Fruit fly (Drosophila melanogaster) whole organism, embryonic: Measurements from ENCODE around the gene fau.

Source experiments
- Antp ChIP-seq: fragments of 200-800 bp; sonication (Bioruptor generic); optimal IDR thresholded peaks from 3 replicates; lab custom pipeline; 2016; ENCODE audit warnings: missing biosample characterization, missing genetic modification characterization
- Asciz ChIP-seq: fragments of 200-800 bp; sonication (Bioruptor generic); optimal IDR thresholded peaks from 2 replicates; lab custom pipeline; 2017; ENCODE audit warnings: missing biosample characterization, mild to moderate bottlenecking, missing genetic modification characterization, missing genetic modification reagents
- Atf3 ChIP-seq: fragments of 200-800 bp; sonication (Bioruptor generic); optimal IDR thresholded peaks from 3 replicates; lab custom pipeline; 2016; ENCODE audit warnings: missing biosample characterization, missing genetic modification characterization
- BEAF-32 ChIP-seq: fragments of 200-800 bp; sonication (Bioruptor generic); optimal IDR thresholded peaks from 3 replicates; lab custom pipeline; 2017; ENCODE audit warnings: missing biosample characterization, missing genetic modification characterization, mild to moderate bottlenecking, moderate library complexity, missing genetic modification reagents
- CG10321 ChIP-seq: fragments of 200-800 bp; sonication (Bioruptor generic); IDR thresholded peaks from 2 replicates; pipeline ENCODE4 v1.3.6; 2022; ENCODE audit warnings: missing biosample characterization, missing genetic modification characterization
- CG11723 ChIP-seq: fragments of 200-800 bp; sonication (Bioruptor generic); optimal IDR thresholded peaks from 2 replicates; lab custom pipeline; 2017; ENCODE audit warnings: missing biosample characterization, mild to moderate bottlenecking, missing genetic modification characterization
- CG12104 ChIP-seq: fragments of 200-800 bp; sonication (Bioruptor generic); optimal IDR thresholded peaks from 3 replicates; lab custom pipeline; 2016; ENCODE audit warnings: missing biosample characterization, missing genetic modification characterization
- CG13287 ChIP-seq: fragments of 200-800 bp; sonication (Bioruptor generic); IDR thresholded peaks from 2 replicates; pipeline ENCODE4 v1.3.6; 2022; ENCODE audit warnings: missing biosample characterization, missing genetic modification characterization; ENCODE audit not compliant: partially characterized antibody
- CG13894 ChIP-seq: fragments of 200-800 bp; sonication (Bioruptor generic); optimal IDR thresholded peaks from 3 replicates; lab custom pipeline; 2018; ENCODE audit warnings: missing biosample characterization, mild to moderate bottlenecking, missing genetic modification characterization, moderate library complexity
- CG17186 ChIP-seq: fragments of 200-800 bp; sonication (Bioruptor generic); optimal IDR thresholded peaks from 3 replicates; lab custom pipeline; 2017; ENCODE audit warnings: missing biosample characterization, missing genetic modification reagents, missing genetic modification characterization
- CG17328 ChIP-seq: fragments of 200-800 bp; sonication (Bioruptor generic); IDR thresholded peaks from 2 replicates; pipeline ENCODE4 v1.3.6; 2022; ENCODE audit warnings: missing biosample characterization, missing genetic modification characterization
- CG17912 ChIP-seq: fragments of 200-800 bp; sonication (Bioruptor generic); optimal IDR thresholded peaks from 2 replicates; lab custom pipeline; 2018; ENCODE audit warnings: missing biosample characterization, mild to moderate bottlenecking, missing genetic modification characterization
- CG30403 ChIP-seq: fragments of 200-800 bp; sonication (Bioruptor generic); optimal IDR thresholded peaks from 3 replicates; lab custom pipeline; 2016; ENCODE audit warnings: missing biosample characterization, missing genetic modification characterization
- CG3065 ChIP-seq: fragments of 200-800 bp; sonication (Bioruptor generic); optimal IDR thresholded peaks from 2 replicates; lab custom pipeline; 2016; ENCODE audit warnings: missing biosample characterization, missing genetic modification characterization
- CG31441 ChIP-seq: fragments of 200-800 bp; sonication (Bioruptor generic); IDR thresholded peaks from 2 replicates; pipeline ENCODE4 v1.3.6; 2022; ENCODE audit warnings: missing biosample characterization, missing genetic modification characterization
- CG34376 ChIP-seq: fragments of 200-800 bp; sonication (Bioruptor generic); optimal IDR thresholded peaks from 2 replicates; lab custom pipeline; 2018; ENCODE audit warnings: missing biosample characterization, mild to moderate bottlenecking, missing genetic modification characterization
- CG3847 ChIP-seq: fragments of 200-800 bp; sonication (Bioruptor generic); IDR thresholded peaks from 2 replicates; pipeline ENCODE4 v1.3.6; 2022; ENCODE audit warnings: missing biosample characterization, missing genetic modification characterization
- CG4617 ChIP-seq: fragments of 200-800 bp; sonication (Bioruptor generic); optimal IDR thresholded peaks from 3 replicates; lab custom pipeline; 2016; ENCODE audit warnings: missing biosample characterization, missing genetic modification characterization, borderline replicate concordance
- CG5180 ChIP-seq: fragments of 200-800 bp; sonication (Bioruptor generic); optimal IDR thresholded peaks from 3 replicates; lab custom pipeline; 2017; ENCODE audit warnings: missing biosample characterization, missing genetic modification characterization, mild to moderate bottlenecking, moderate library complexity, missing genetic modification reagents
- CG6791 ChIP-seq: fragments of 200-800 bp; sonication (Bioruptor generic); IDR thresholded peaks from 3 replicates; pipeline ENCODE4 v1.3.6; 2022; ENCODE audit warnings: missing biosample characterization, missing genetic modification characterization; ENCODE audit not compliant: partially characterized antibody
- CG6813 ChIP-seq: fragments of 200-800 bp; sonication (Bioruptor generic); optimal IDR thresholded peaks from 2 replicates; lab custom pipeline; 2017; ENCODE audit warnings: missing biosample characterization, missing genetic modification characterization, mild to moderate bottlenecking, moderate library complexity, missing genetic modification reagents
- CG7786 ChIP-seq: fragments of 200-800 bp; sonication (Bioruptor generic); optimal IDR thresholded peaks from 2 replicates; lab custom pipeline; 2016; ENCODE audit warnings: missing biosample characterization, missing genetic modification characterization
- CG7963 ChIP-seq: fragments of 200-800 bp; sonication (Bioruptor generic); IDR thresholded peaks from 3 replicates; pipeline ENCODE4 v1.3.6; 2022; ENCODE audit warnings: missing biosample characterization, missing genetic modification characterization; ENCODE audit not compliant: partially characterized antibody
- CG8281 ChIP-seq: fragments of 200-800 bp; sonication (Bioruptor generic); optimal IDR thresholded peaks from 2 replicates; lab custom pipeline; 2018; ENCODE audit warnings: missing biosample characterization, mild to moderate bottlenecking, missing genetic modification characterization, moderate library complexity
- CG8359 ChIP-seq: fragments of 200-800 bp; sonication (Bioruptor generic); optimal IDR thresholded peaks from 2 replicates; lab custom pipeline; 2017; ENCODE audit warnings: missing biosample characterization, mild to moderate bottlenecking, missing genetic modification characterization, borderline replicate concordance
- CG8388 ChIP-seq: fragments of 200-800 bp; sonication (Bioruptor generic); optimal IDR thresholded peaks from 2 replicates; lab custom pipeline; 2019; ENCODE audit warnings: missing biosample characterization, mild to moderate bottlenecking, missing genetic modification characterization, moderate library complexity
- D19B ChIP-seq: fragments of 200-800 bp; sonication (Bioruptor generic); optimal IDR thresholded peaks from 2 replicates; lab custom pipeline; 2017; ENCODE audit warnings: missing biosample characterization, mild to moderate bottlenecking, missing genetic modification characterization
- Dll ChIP-seq: fragments of 200-800 bp; sonication (Bioruptor generic); IDR thresholded peaks from 4 replicates; pipeline ENCODE4 v1.3.6; 2022; ENCODE audit warnings: missing biosample characterization, missing genetic modification characterization; ENCODE audit not compliant: partially characterized antibody
- Doc3 ChIP-seq: fragments of 200-800 bp; sonication (Bioruptor generic); IDR thresholded peaks from 3 replicates; pipeline ENCODE4 v1.3.6; 2022; ENCODE audit warnings: missing biosample characterization, missing genetic modification characterization; ENCODE audit not compliant: partially characterized antibody
- E2f2 ChIP-seq: fragments of 200-800 bp; sonication (Bioruptor generic); IDR thresholded peaks from 2 replicates; pipeline ENCODE4 v1.3.6; 2022; ENCODE audit warnings: missing biosample characterization, missing genetic modification characterization
- Gug ChIP-seq: fragments of 200-800 bp; sonication (Bioruptor generic); IDR thresholded peaks from 4 replicates; pipeline ENCODE4 v1.3.6; 2022; ENCODE audit warnings: missing biosample characterization, missing genetic modification characterization
- H15 ChIP-seq: fragments of 200-800 bp; sonication (Bioruptor generic); IDR thresholded peaks from 3 replicates; pipeline ENCODE4 v1.3.6; 2022; ENCODE audit warnings: missing biosample characterization, missing genetic modification characterization
- HLH4C ChIP-seq: fragments of 200-800 bp; sonication (Bioruptor generic); IDR thresholded peaks from 3 replicates; pipeline ENCODE4 v1.3.6; 2022; ENCODE audit warnings: missing biosample characterization, missing genetic modification characterization; ENCODE audit not compliant: partially characterized antibody
- Hand ChIP-seq: fragments of 200-800 bp; sonication (Bioruptor generic); optimal IDR thresholded peaks from 2 replicates; lab custom pipeline; 2017; ENCODE audit warnings: mild to moderate bottlenecking, missing biosample characterization, missing genetic modification reagents, missing genetic modification characterization
- Hr3 ChIP-seq: fragments of 200-800 bp; sonication (Bioruptor generic); optimal IDR thresholded peaks from 3 replicates; lab custom pipeline; 2016; ENCODE audit warnings: missing biosample characterization, missing genetic modification characterization
- Meics ChIP-seq: fragments of 200-800 bp; sonication (Bioruptor generic); optimal IDR thresholded peaks from 2 replicates; lab custom pipeline; 2017; ENCODE audit warnings: missing biosample characterization, mild to moderate bottlenecking, missing genetic modification characterization
- Scr ChIP-seq: fragments of 200-800 bp; sonication (Bioruptor generic); IDR thresholded peaks from 2 replicates; pipeline ENCODE4 v1.3.6; 2022; ENCODE audit warnings: missing biosample characterization, missing genetic modification characterization; ENCODE audit not compliant: partially characterized antibody
- ap ChIP-seq: fragments of 200-800 bp; sonication (Bioruptor generic); IDR thresholded peaks from 2 replicates; pipeline ENCODE4 v1.3.6; 2022; ENCODE audit warnings: missing biosample characterization, missing genetic modification characterization
- az2 ChIP-seq: fragments of 200-800 bp; sonication (Bioruptor generic); optimal IDR thresholded peaks from 3 replicates; lab custom pipeline; 2016; ENCODE audit warnings: missing biosample characterization, missing genetic modification characterization
- bigmax ChIP-seq: fragments of 200-800 bp; sonication (Bioruptor generic); optimal IDR thresholded peaks from 2 replicates; lab custom pipeline; 2018; ENCODE audit warnings: missing biosample characterization, mild to moderate bottlenecking, missing genetic modification characterization
- btn ChIP-seq: fragments of 200-800 bp; sonication (Bioruptor generic); optimal IDR thresholded peaks from 2 replicates; lab custom pipeline; 2016; ENCODE audit warnings: missing biosample characterization, missing genetic modification characterization
- gem ChIP-seq: fragments of 200-800 bp; sonication (Bioruptor generic); optimal IDR thresholded peaks from 2 replicates; lab custom pipeline; 2019; ENCODE audit warnings: missing biosample characterization, mild to moderate bottlenecking, missing genetic modification characterization, moderate library complexity
- gsb ChIP-seq: fragments of 200-800 bp; sonication (Bioruptor generic); IDR thresholded peaks from 2 replicates; pipeline ENCODE4 v1.3.6; 2022; ENCODE audit warnings: missing biosample characterization, missing genetic modification characterization
- jing ChIP-seq: fragments of 200-800 bp; sonication (Bioruptor generic); optimal IDR thresholded peaks from 2 replicates; lab custom pipeline; 2018; ENCODE audit warnings: missing biosample characterization, mild to moderate bottlenecking, missing genetic modification characterization
- nom ChIP-seq: fragments of 200-800 bp; sonication (Bioruptor generic); optimal IDR thresholded peaks from 2 replicates; lab custom pipeline; 2017; ENCODE audit warnings: missing biosample characterization, missing genetic modification characterization, mild to moderate bottlenecking, moderate library complexity, missing genetic modification reagents
- odd ChIP-seq: fragments of 200-800 bp; sonication (Bioruptor generic); optimal IDR thresholded peaks from 2 replicates; lab custom pipeline; 2017; ENCODE audit warnings: missing biosample characterization, mild to moderate bottlenecking, missing genetic modification characterization
- unpg ChIP-seq: fragments of 200-800 bp; sonication (Bioruptor generic); optimal IDR thresholded peaks from 3 replicates; lab custom pipeline; 2018; ENCODE audit warnings: missing biosample characterization, mild to moderate bottlenecking, missing genetic modification characterization, moderate library complexity

Gene fau

DNA sequence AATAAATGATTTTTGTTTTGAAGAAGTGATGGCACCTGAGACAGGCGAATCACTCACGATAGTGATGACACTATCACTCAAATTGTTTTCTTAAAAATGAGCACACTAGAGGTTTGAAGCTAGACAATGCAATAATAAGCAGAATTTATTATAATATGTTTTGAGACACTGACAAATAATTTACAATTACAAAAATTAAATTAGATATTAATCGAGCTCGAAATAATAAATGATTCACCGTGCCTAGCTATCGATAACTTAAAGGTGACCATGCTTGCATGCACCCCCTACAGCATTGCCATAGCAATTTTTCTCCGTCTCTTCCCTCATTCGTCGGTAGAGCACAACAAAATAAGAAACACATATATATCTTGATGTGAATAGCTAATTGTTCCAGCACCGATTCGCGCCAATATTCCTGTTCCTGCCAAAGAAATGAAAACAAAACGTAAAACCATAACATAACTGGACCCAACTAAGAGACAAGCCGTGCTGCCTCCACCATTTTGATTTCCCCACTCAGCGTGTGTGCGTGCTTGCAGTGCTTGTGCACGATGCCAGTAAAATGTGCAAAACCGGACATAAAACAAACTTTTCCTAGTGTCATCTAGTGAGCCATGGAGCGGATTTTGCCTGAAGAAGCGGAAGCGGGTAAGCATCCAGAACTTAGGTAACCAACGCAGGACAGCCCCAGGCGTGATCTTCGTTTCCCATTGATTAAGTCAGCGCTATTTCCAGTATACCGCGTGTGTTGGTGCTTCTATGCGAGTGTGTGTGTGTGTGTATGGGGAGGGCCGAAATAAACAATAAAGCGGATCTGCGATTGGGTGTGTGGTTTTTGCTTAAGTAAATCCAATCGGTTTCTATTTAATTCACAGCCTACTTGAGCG lies 16.0 kb downstream of the fau start, which contains the start of the genes MED7 and Cap-H2 (continued):
- TF ChIP-seq CG17912 (GFP tag; lab: Kevin White, UChicago), result no peak
- no peak for TF ChIP-seq CG13894
- TF ChIP-seq CG6813, result peak; percentile 2
- peak; percentile 73; the same call in 2 of the 3 replicates for TF ChIP-seq H15 (GFP tag; lab: Robert Waterston, UW)
- peak; percentile 100 for TF ChIP-seq Dll (GFP tag; lab: Robert Waterston, UW)
- TF ChIP-seq btn, result peak; percentile 11
- TF ChIP-seq BEAF-32 (GFP tag; lab: Kevin White, UChicago), result peak; percentile 99
- peak; percentile 51 for TF ChIP-seq E2f2
- peak; percentile 99 for TF ChIP-seq Doc3 (GFP tag; lab: Robert Waterston, UW)
- TF ChIP-seq Atf3 (GFP tag; lab: Kevin White, UChicago), result peak; percentile 56
- TF ChIP-seq Scr (GFP tag; lab: Robert Waterston, UW), result peak; percentile 99
- TF ChIP-seq bigmax, result no peak
- TF ChIP-seq odd (GFP tag; lab: Kevin White, UChicago), result peak; percentile 8
- TF ChIP-seq CG8359 (GFP tag; lab: Kevin White, UChicago), result no peak
- TF ChIP-seq D19B (GFP tag; lab: Kevin White, UChicago), result peak; percentile 15
- TF ChIP-seq jing, result peak; percentile 29
- peak; percentile 72 for TF ChIP-seq unpg (GFP tag; lab: Kevin White, UChicago)
- TF ChIP-seq nom (GFP tag; lab: Kevin White, UChicago), result no peak
- TF ChIP-seq ap (GFP tag; lab: Robert Waterston, UW), result peak; percentile 58; the same call in 1 of the 2 replicates
- peak; percentile 81 for TF ChIP-seq Gug (GFP tag; lab: Robert Waterston, UW)
- peak; percentile 72 for TF ChIP-seq Meics
- TF ChIP-seq CG3847 (GFP tag; lab: Robert Waterston, UW), result peak; percentile 92
- peak; percentile 97 for TF ChIP-seq CG7963 (GFP tag; lab: Robert Waterston, UW)
- TF ChIP-seq CG11723 (GFP tag; lab: Kevin White, UChicago), result peak; percentile 50
- TF ChIP-seq CG17328 (GFP tag; lab: Robert Waterston, UW), result peak; percentile 78
- peak; percentile 91 for TF ChIP-seq CG30403 (GFP tag; lab: Kevin White, UChicago)
- no peak for TF ChIP-seq Hand (GFP tag; lab: Kevin White, UChicago)
- peak; percentile 82 for TF ChIP-seq az2
- no peak for TF ChIP-seq CG8388 (GFP tag; lab: Kevin White, UChicago)
- peak; percentile 100 for TF ChIP-seq CG13287 (GFP tag; lab: Robert Waterston, UW)
- peak; percentile 92 for TF ChIP-seq CG6791 (GFP tag; lab: Robert Waterston, UW)
- TF ChIP-seq CG12104 (GFP tag; lab: Kevin White, UChicago), result peak; percentile 32
- peak; percentile 97 for TF ChIP-seq HLH4C
- peak; percentile 56 for TF ChIP-seq CG7786
- peak; percentile 89 for TF ChIP-seq gem (tag; lab: Kevin White, UChicago)
- peak; percentile 39 for TF ChIP-seq CG34376 (GFP tag; lab: Kevin White, UChicago)
- peak; percentile 98 for TF ChIP-seq CG4617
- TF ChIP-seq CG8281 (tag; lab: Kevin White, UChicago), result no peak
- TF ChIP-seq CG3065 (GFP tag; lab: Kevin White, UChicago), result peak; percentile 48
- peak; percentile 85 for TF ChIP-seq Hr3 (GFP tag; lab: Kevin White, UChicago)
- TF ChIP-seq Asciz, result peak; percentile 36
- TF ChIP-seq gsb (GFP tag; lab: Robert Waterston, UW), result 0 out of 2 replicates have a peak, but pooled peaks have one; percentile 16
- TF ChIP-seq CG10321 (GFP tag; lab: Robert Waterston, UW), result no peak
- TF ChIP-seq CG17186 (GFP tag; lab: Kevin White, UChicago), result peak; percentile 69
- TF ChIP-seq CG5180 (GFP tag; lab: Kevin White, UChicago), result no peak
- peak; percentile 75 for TF ChIP-seq Antp (GFP tag; lab: Kevin White, UChicago)
- no peak; the same call in none of the 2 replicates for TF ChIP-seq CG31441
